Worm (Caenorhabditis elegans): ENCODE measurements around the gene moc-5.

The moc-5 gene

DNA sequence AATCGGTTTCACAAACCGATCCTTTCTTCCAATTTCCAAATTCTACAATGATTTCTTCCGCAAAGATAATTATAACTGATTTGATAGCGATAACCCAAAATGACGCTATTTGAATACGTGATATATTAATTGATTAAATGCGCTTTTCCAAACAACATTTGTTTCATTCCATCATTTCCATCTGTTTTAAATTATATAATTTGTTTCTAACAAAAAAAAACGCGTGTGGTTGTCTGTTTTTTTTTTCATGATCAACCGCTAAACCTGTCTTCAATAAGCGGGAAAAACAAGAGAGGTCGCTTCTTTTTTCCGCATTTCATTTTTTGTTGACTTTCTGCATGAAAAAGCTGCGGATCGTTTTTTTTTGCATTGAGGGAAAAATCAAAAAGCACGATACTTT is 31.5 kb upstream of the moc-5 start (continued):
- TF ChIP-seq pat-9 (tag; optimal IDR thresholded peaks at IDR 0.05) (no peak), C38D4.7 (GFP tag; optimal IDR thresholded peaks at IDR 0.05) (no peak), ceh-6 (GFP tag; optimal IDR thresholded peaks at IDR 0.05) (no peak)

DNA sequence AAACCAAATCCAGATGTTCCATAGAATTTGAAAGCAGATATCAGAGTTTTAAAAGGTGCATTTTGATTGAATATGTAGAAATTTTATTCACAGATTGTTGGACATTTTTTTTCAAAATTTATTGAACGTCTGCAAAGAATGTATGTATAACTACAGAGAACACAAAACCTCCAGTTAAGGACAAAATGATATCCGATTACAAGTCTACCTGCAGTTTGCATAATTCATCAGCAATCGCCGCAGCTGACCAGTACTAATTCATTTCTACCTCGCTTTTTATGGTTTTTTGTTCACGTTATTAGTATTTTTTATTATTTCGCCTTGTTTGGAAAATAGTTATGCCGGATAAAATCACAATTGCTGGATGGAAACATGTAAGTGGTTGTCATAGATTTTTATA is 23.3 kb upstream of the moc-5 start, which contains the start of gene del-8:
Gene del-8, plus strand, starts transcription at position 301 of the 400 bp plus-strand sequence.
- TF ChIP-seq mec-3 (tag; optimal IDR thresholded peaks at IDR 0.05; ENCODE audit: borderline replicate concordance) (no peak), hlh-8 (tag; optimal IDR thresholded peaks at IDR 0.05) (no peak), ceh-48 (tag; optimal IDR thresholded peaks at IDR 0.05) (no peak)

DNA sequence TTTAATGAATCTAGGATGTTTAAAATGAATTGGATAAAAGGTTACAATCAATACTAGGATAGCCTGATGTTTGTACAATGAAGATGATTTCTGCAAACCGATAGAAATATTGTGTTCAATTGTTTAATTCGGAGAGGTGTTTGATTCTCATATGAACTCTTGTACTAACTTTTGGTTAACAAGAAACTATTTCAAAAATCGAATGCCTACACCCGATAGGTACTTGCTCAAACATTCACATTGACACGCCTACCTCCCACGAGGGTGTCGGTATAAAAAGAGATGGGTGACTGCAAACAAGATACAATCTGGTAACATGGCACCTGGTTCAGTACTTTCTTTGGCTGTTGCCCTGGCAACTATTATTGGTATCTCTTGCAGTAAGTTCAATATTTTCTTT is 21.9 kb upstream of the moc-5 start, which contains the start of gene gpx-3:
Gene gpx-3, plus strand, starts transcription at position 301 of the 400 bp plus-strand sequence.
- TF ChIP-seq sox-4 (tag; optimal IDR thresholded peaks at IDR 0.05), result no peak
- TF ChIP-seq odd-2 (tag; optimal IDR thresholded peaks at IDR 0.05), result no peak
- no peak for TF ChIP-seq F13H6.1 (tag; optimal IDR thresholded peaks at IDR 0.05)
- no peak for TF ChIP-seq nhr-11 (tag; optimal IDR thresholded peaks at IDR 0.05)
- TF ChIP-seq fax-1 (tag; optimal IDR thresholded peaks at IDR 0.05), result no peak
- TF ChIP-seq fkh-10 (GFP tag; optimal IDR thresholded peaks at IDR 0.05), result no peak
- TF ChIP-seq nfya-1 (tag; optimal IDR thresholded peaks at IDR 0.05), result no peak
- no peak for TF ChIP-seq tbx-2 (tag; optimal IDR thresholded peaks at IDR 0.05)
- no peak for TF ChIP-seq ceh-2 (tag; optimal IDR thresholded peaks at IDR 0.05)
- no peak for TF ChIP-seq K02D7.2 (tag; optimal IDR thresholded peaks at IDR 0.05)
- TF ChIP-seq elt-2 (tag; optimal IDR thresholded peaks at IDR 0.05), result no peak
- TF ChIP-seq unc-42 (tag; optimal IDR thresholded peaks at IDR 0.05), result no peak
- TF ChIP-seq ama-1 (optimal IDR thresholded peaks at IDR 0.05), result no peak

DNA sequence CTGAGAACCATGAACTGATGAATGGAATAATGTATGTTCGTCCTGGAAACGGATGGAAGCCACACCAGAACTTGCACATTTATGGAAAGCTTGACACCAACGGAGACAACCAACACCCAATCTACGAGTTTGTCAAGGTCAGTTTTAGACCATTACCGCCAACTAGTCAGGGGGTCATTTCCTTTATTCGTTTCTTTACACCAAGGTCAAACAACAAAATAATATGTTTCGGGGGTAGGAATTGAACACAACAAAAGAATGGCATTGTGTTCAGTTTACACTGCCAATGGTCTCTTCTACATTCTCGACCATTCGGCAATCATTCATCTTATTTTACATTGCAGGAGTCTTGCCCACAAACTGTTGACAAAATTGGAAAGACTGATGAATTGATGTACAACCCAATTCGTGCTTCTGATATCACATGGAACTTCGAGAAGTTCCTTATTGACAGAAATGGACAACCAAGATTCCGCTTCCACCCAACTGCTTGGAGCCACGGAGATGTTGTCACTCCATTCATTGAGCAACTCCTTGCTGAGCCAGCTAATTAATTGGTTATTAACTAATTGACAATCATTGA is 19.9 kb upstream of the moc-5 start:
- TF ChIP-seq eyg-1 (tag; optimal IDR thresholded peaks at IDR 0.05) (no peak), pha-2 (tag; optimal IDR thresholded peaks at IDR 0.05) (no peak), pqm-1 (tag; optimal IDR thresholded peaks at IDR 0.05) (no peak), lim-6 (tag; optimal IDR thresholded peaks at IDR 0.05) (no peak), ceh-18 (tag; optimal IDR thresholded peaks at IDR 0.05) (no peak), ceh-22 (tag; optimal IDR thresholded peaks at IDR 0.05) (no peak), ceh-31 (tag; optimal IDR thresholded peaks at IDR 0.05) (no peak), unc-86 (tag; optimal IDR thresholded peaks at IDR 0.05) (no peak), ztf-16 (tag; optimal IDR thresholded peaks at IDR 0.05) (no peak), dve-1 (tag; optimal IDR thresholded peaks at IDR 0.05) (no peak), unc-55 (GFP tag; optimal IDR thresholded peaks at IDR 0.05) (no peak)

DNA sequence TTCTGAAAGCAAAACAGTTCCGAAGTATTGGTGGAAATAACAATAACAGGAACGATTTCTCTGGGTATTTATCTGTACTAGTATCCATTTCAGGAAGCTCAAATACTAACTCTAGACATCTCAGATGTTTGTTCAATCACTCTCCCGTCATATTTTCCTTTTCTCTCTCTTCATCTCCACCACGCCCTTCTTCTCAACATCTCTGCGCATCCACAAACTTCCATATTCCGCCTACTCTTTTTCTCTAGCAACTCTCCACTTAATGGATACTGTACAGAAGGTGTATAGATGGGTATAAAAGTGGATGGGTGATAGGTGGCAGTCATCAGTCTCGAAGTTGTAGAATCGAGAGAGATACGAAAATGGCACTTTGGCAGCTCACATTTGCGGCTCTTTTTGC is 18.6 kb upstream of the moc-5 start, which contains the start of gene gpx-5:
Gene gpx-5, plus strand, starts transcription at position 336 of the 400 bp plus-strand sequence.
- no peak for TF ChIP-seq lim-6 (tag; optimal IDR thresholded peaks at IDR 0.05)
- no peak for TF ChIP-seq pha-4 (tag; optimal IDR thresholded peaks at IDR 0.05)
- TF ChIP-seq hlh-8 (tag; optimal IDR thresholded peaks at IDR 0.05), result no peak
- no peak for TF ChIP-seq gmeb-2 (tag; optimal IDR thresholded peaks at IDR 0.05)
- TF ChIP-seq pat-9 (tag; optimal IDR thresholded peaks at IDR 0.05), result no peak
- TF ChIP-seq unc-55 (GFP tag; optimal IDR thresholded peaks at IDR 0.05), result no peak
- no peak for TF ChIP-seq ets-4 (tag; optimal IDR thresholded peaks at IDR 0.05)
- no peak for TF ChIP-seq ama-1 (optimal IDR thresholded peaks at IDR 0.05)
- no peak for TF ChIP-seq eyg-1 (tag; optimal IDR thresholded peaks at IDR 0.05)
- no peak for TF ChIP-seq nhr-232 (tag; optimal IDR thresholded peaks at IDR 0.05)
- no peak for TF ChIP-seq lin-11 (tag; optimal IDR thresholded peaks at IDR 0.05)
- TF ChIP-seq fkh-10 (GFP tag; optimal IDR thresholded peaks at IDR 0.05), result no peak
- no peak for TF ChIP-seq fkh-6 (tag; optimal IDR thresholded peaks at IDR 0.05)
